Fruit fly (Drosophila melanogaster): Measurements from ENCODE around the gene csw.

The csw gene

dm6 chrX:2083109-2083508, 10.9 kb upstream of the csw start (continued):
- TF ChIP-seq CG5953 (GFP tag; IDR thresholded peaks at IDR 0.05): no peak
- TF ChIP-seq CG7928 (GFP tag; optimal IDR thresholded peaks at IDR 0.05): peak; percentile 55
- TF ChIP-seq scrt (GFP tag; optimal IDR thresholded peaks at IDR 0.05): peak; percentile 49
- no peak for TF ChIP-seq CG1832 (GFP tag; optimal IDR thresholded peaks at IDR 0.05)
- peak; percentile 26; the same call in 1 of the 2 replicates for TF ChIP-seq ap (GFP tag; IDR thresholded peaks at IDR 0.05)
- no peak for TF ChIP-seq CG32772 (GFP tag; IDR thresholded peaks at IDR 0.05)
- peak; percentile 71 for TF ChIP-seq row (GFP tag; IDR thresholded peaks at IDR 0.05)
- TF ChIP-seq lilli (GFP tag; optimal IDR thresholded peaks at IDR 0.05): peak; percentile 80
- TF ChIP-seq ken (GFP tag; IDR thresholded peaks at IDR 0.05): no peak
- peak; percentile 40 for TF ChIP-seq CG10209 (GFP tag; optimal IDR thresholded peaks at IDR 0.05)
- TF ChIP-seq CG6854 (GFP tag; optimal IDR thresholded peaks at IDR 0.05): no peak
- TF ChIP-seq CG12769 (tag; optimal IDR thresholded peaks at IDR 0.05): peak; percentile 88
- TF ChIP-seq CG6272 (GFP tag; IDR thresholded peaks at IDR 0.05): no peak
- peak; percentile 72; the same call in 1 of the 2 replicates for TF ChIP-seq NFAT (GFP tag; IDR thresholded peaks at IDR 0.05)
- no peak for TF ChIP-seq Sin3A (optimal IDR thresholded peaks at IDR 0.05)
- TF ChIP-seq CG1647 (GFP tag; optimal IDR thresholded peaks at IDR 0.05): peak; percentile 25
- TF ChIP-seq CG31441 (GFP tag; IDR thresholded peaks at IDR 0.05): no peak
- no peak for TF ChIP-seq CG10979 (tag; optimal IDR thresholded peaks at IDR 0.05)
- TF ChIP-seq slou (GFP tag; optimal IDR thresholded peaks at IDR 0.05): no peak
- TF ChIP-seq Antp (GFP tag; optimal IDR thresholded peaks at IDR 0.05): peak; percentile 18
- TF ChIP-seq CG31224 (GFP tag; IDR thresholded peaks at IDR 0.05): peak; percentile 65
- TF ChIP-seq CG1233 (GFP tag; optimal IDR thresholded peaks at IDR 0.05): no peak
- peak; percentile 86 for TF ChIP-seq CG2120 (GFP tag; optimal IDR thresholded peaks at IDR 0.05)
- no peak for TF ChIP-seq CkIIα-i1 (GFP tag; IDR thresholded peaks at IDR 0.05)
- TF ChIP-seq kay (GFP tag; optimal IDR thresholded peaks at IDR 0.05): peak; percentile 16
- TF ChIP-seq CG10267 (tag; optimal IDR thresholded peaks at IDR 0.05): no peak
- no peak for TF ChIP-seq NC2α (GFP tag; optimal IDR thresholded peaks at IDR 0.05)
- TF ChIP-seq Taf1 (GFP tag; IDR thresholded peaks at IDR 0.05): peak; percentile 69

DNA sequence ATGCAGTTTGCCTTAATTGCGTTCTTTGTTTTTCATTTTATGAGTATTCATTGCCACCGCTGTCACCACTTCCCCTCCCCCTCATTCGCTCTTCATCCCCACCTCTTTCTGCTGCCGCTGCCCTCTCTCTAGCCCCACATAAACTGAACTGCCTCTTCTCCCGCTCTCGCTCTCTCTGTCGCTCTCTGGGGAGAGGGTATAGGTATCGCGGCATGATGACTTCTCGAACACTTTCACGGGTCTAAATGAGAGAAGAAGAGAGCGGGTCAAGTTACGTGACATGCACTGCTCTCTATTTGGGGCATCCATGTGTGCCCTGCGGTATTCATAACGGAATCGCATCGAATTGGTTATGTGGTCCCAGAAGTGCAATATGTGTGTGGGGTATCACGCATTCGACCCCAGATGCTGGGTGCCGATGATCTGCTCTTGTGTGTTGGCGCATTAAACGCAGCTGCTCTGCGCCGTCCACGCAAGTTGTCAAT, 10.3 kb upstream of the csw start:
- TF ChIP-seq CG7556 (GFP tag; optimal IDR thresholded peaks at IDR 0.05): peak; percentile 72
- TF ChIP-seq shn (GFP tag; optimal IDR thresholded peaks at IDR 0.05): peak; percentile 81
- TF ChIP-seq CG1832 (GFP tag; optimal IDR thresholded peaks at IDR 0.05): peak; percentile 7
- TF ChIP-seq Chrac-16 (GFP tag; optimal IDR thresholded peaks at IDR 0.05): peak; percentile 81
- peak; percentile 41; the same call in 1 of the 2 replicates for TF ChIP-seq MBD-R2 (GFP tag; IDR thresholded peaks at IDR 0.05)
- peak; percentile 87 for TF ChIP-seq her (GFP tag; optimal IDR thresholded peaks at IDR 0.05)
- peak; percentile 88 for TF ChIP-seq stc (GFP tag; IDR thresholded peaks at IDR 0.05)
- TF ChIP-seq HHEX (GFP tag; optimal IDR thresholded peaks at IDR 0.05): peak; percentile 73
- no peak for TF ChIP-seq hth (optimal IDR thresholded peaks at IDR 0.05)
- TF ChIP-seq CG4282 (GFP tag; optimal IDR thresholded peaks at IDR 0.05): peak; percentile 27
- TF ChIP-seq CG2120 (GFP tag; optimal IDR thresholded peaks at IDR 0.05): peak; percentile 77
- TF ChIP-seq Lpt (GFP tag; optimal IDR thresholded peaks at IDR 0.05): no peak
- no peak for TF ChIP-seq Lhr (GFP tag; optimal IDR thresholded peaks at IDR 0.05)
- TF ChIP-seq nom (GFP tag; optimal IDR thresholded peaks at IDR 0.05): peak; percentile 83
- TF ChIP-seq pum (GFP tag; optimal IDR thresholded peaks at IDR 0.05): peak; percentile 82
- no peak for TF ChIP-seq ash1 (GFP tag; optimal IDR thresholded peaks at IDR 0.05)
- TF ChIP-seq CG11456 (GFP tag; IDR thresholded peaks at IDR 0.05): peak; percentile 83
- peak; percentile 18 for TF ChIP-seq CG7928 (GFP tag; optimal IDR thresholded peaks at IDR 0.05)
- TF ChIP-seq CG9727 (GFP tag; optimal IDR thresholded peaks at IDR 0.05): peak; percentile 77
- TF ChIP-seq vvl (GFP tag; IDR thresholded peaks at IDR 0.05): peak; percentile 94
- peak; percentile 77 for TF ChIP-seq ase (GFP tag; IDR thresholded peaks at IDR 0.05)
- peak; percentile 28 for TF ChIP-seq schlank (tag; optimal IDR thresholded peaks at IDR 0.05)
- TF ChIP-seq yki (optimal IDR thresholded peaks at IDR 0.05): peak; percentile 92
- TF ChIP-seq mam (GFP tag; optimal IDR thresholded peaks at IDR 0.05): peak; percentile 84
- peak; percentile 53 for TF ChIP-seq sug (tag; optimal IDR thresholded peaks at IDR 0.05)
- peak; percentile 55 for TF ChIP-seq dimm (GFP tag; IDR thresholded peaks at IDR 0.05)
- TF ChIP-seq Ptx1 (GFP tag; IDR thresholded peaks at IDR 0.05): peak; percentile 90
- peak; percentile 83 for TF ChIP-seq CG7786 (GFP tag; optimal IDR thresholded peaks at IDR 0.05)

Data from whole organism, embryonic.